Worm (Caenorhabditis elegans): Measurements from ENCODE around the gene Y39B6A.13.
A peak's percentile ranks its signal among the peaks of the same experiment; 100 is the strongest.
"Not testable (repeated sequence)": the region's sequence is repeated elsewhere in the genome, so short reads cannot be mapped to it uniquely, and the experiment has no call there.

Y39B6A.13 gene

ce11 chrV:19101589-19102201 lies 17.5 kb downstream of the Y39B6A.13 start, which contains the start of gene zhp-4:
Gene zhp-4 (minus strand): TSS chrV:19101786.
- not testable (repeated sequence) for TF ChIP-seq sox-4 (tag; optimal IDR thresholded peaks at IDR 0.05); fkh-10 (GFP tag; optimal IDR thresholded peaks at IDR 0.05); hlh-17 (GFP tag; optimal IDR thresholded peaks at IDR 0.05; ENCODE audit: borderline replicate concordance)

ce11 chrV:19099504-19099903 lies 19.7 kb downstream of the Y39B6A.13 start:
- TF ChIP-seq efl-1 (optimal IDR thresholded peaks at IDR 0.05) (no peak), efl-1 (GFP tag; optimal IDR thresholded peaks at IDR 0.05 in 1 of 2) (peak in 1 of 2 experiments; percentile 39), nhr-19 (GFP tag; conservative IDR thresholded peaks at IDR 0.05) (no peak)

ce11 chrV:19090885-19091284 lies 28.3 kb downstream of the Y39B6A.13 start:
- TF ChIP-seq jun-1 (tag; optimal IDR thresholded peaks at IDR 0.05) (no peak), zag-1 (tag; optimal IDR thresholded peaks at IDR 0.05) (no peak), skn-1 (tag; optimal IDR thresholded peaks at IDR 0.05) (no peak)

- no peak for TF ChIP-seq pag-3 (tag; optimal IDR thresholded peaks at IDR 0.05; ENCODE audit: borderline replicate concordance, insufficient read depth)
- peak; percentile 30 for TF ChIP-seq nhr-85 (tag)
- peak; percentile 26 for TF ChIP-seq nhr-19 (GFP tag; conservative IDR thresholded peaks at IDR 0.05)
These were observed 31.8 kb downstream of the Y39B6A.13 start, which contains the start of gene nhr-145 for ce11 chrV:19087426-19087825. Gene nhr-145 (plus strand): TSS chrV:19087723.

- TF ChIP-seq nhr-84 (tag; optimal IDR thresholded peaks at IDR 0.05) (no peak), lsy-2 (tag; optimal IDR thresholded peaks at IDR 0.05) (no peak), unc-130 (tag; optimal IDR thresholded peaks at IDR 0.05) (no peak), unc-30 (tag; optimal IDR thresholded peaks at IDR 0.05) (no peak), aly-2 (tag; optimal IDR thresholded peaks at IDR 0.05) (no peak), snpc-4 (tag; optimal IDR thresholded peaks at IDR 0.05) (no peak), fos-1 (tag; optimal IDR thresholded peaks at IDR 0.05) (no peak), nhr-71 (tag; optimal IDR thresholded peaks at IDR 0.05) (no peak), blmp-1 (tag; optimal IDR thresholded peaks at IDR 0.05) (no peak), unc-62 (GFP tag; optimal IDR thresholded peaks at IDR 0.05) (no peak), egl-13 (tag; optimal IDR thresholded peaks at IDR 0.05) (no peak), lin-39 (tag; optimal IDR thresholded peaks at IDR 0.05) (no peak)
These were observed 35.4 kb downstream of the Y39B6A.13 start for ce11 chrV:19083789-19084188.

ce11 chrV:19082541-19082940 lies 36.7 kb downstream of the Y39B6A.13 start, which contains the start of gene nhr-95:
Gene nhr-95 (minus strand): TSS chrV:19082641.
- TF ChIP-seq C16A3.4 (tag; optimal IDR thresholded peaks at IDR 0.05): no peak
- TF ChIP-seq hlh-17 (GFP tag; optimal IDR thresholded peaks at IDR 0.05; ENCODE audit: borderline replicate concordance): no peak
- TF ChIP-seq ceh-90 (tag; optimal IDR thresholded peaks at IDR 0.05): no peak
- peak; percentile 45 for TF ChIP-seq blmp-1 (tag; optimal IDR thresholded peaks at IDR 0.05)
- TF ChIP-seq ets-5 (GFP tag; IDR thresholded peaks at IDR 0.05): no peak

- TF ChIP-seq elt-2 (tag; optimal IDR thresholded peaks at IDR 0.05) (no peak), sox-4 (tag; optimal IDR thresholded peaks at IDR 0.05) (no peak), nhr-11 (tag; optimal IDR thresholded peaks at IDR 0.05) (no peak), lin-35 (GFP tag; optimal IDR thresholded peaks at IDR 0.05) (no peak), hlh-4 (tag; optimal IDR thresholded peaks at IDR 0.05) (no peak), nhr-20 (tag; optimal IDR thresholded peaks at IDR 0.05) (no peak), mdl-1 (tag; optimal IDR thresholded peaks at IDR 0.05) (no peak), unc-98 (GFP tag; IDR thresholded peaks at IDR 0.05) (no peak), nhr-85 (tag) (no peak), C04F5.9 (tag; optimal IDR thresholded peaks at IDR 0.05) (no peak), ceh-63 (GFP tag; optimal IDR thresholded peaks at IDR 0.05) (no peak), mef-2 (tag; optimal IDR thresholded peaks at IDR 0.05) (no peak), egl-13 (tag; optimal IDR thresholded peaks at IDR 0.05) (no peak), nhr-19 (GFP tag; conservative IDR thresholded peaks at IDR 0.05) (no peak), alr-1 (tag; optimal IDR thresholded peaks at IDR 0.05; ENCODE audit: borderline replicate concordance) (no peak), mep-1 (tag; optimal IDR thresholded peaks at IDR 0.05) (no peak), efl-1 (optimal IDR thresholded peaks at IDR 0.05) (no peak), efl-1 (GFP tag; optimal IDR thresholded peaks at IDR 0.05 in 1 of 2) (no peak), snu-23 (GFP tag; optimal IDR thresholded peaks at IDR 0.05) (no peak)
These were observed 42.4 kb downstream of the Y39B6A.13 start for ce11 chrV:19076835-19077234.

Data from whole organism, L1 larva.